Worm (Caenorhabditis elegans) whole organism, late embryonic: ENCODE data around the gene F57G9.7.
A peak's percentile ranks its signal among the peaks of the same experiment; 100 is the strongest.

ENCODE experiments used
- F13H6.1 ChIP-seq: sonication (generic microtip); optimal IDR thresholded peaks from 2 replicates; lab custom pipeline; 2016; ENCODE audit warnings: missing genetic modification characterization, missing compliant biosample characterization
- K02D7.2 ChIP-seq: sonication (generic microtip); optimal IDR thresholded peaks from 2 replicates; lab custom pipeline; 2017; ENCODE audit warnings: mild to moderate bottlenecking, missing genetic modification characterization, missing compliant biosample characterization
- Y22D7AL.16 ChIP-seq: sonication (generic microtip); optimal IDR thresholded peaks from 2 replicates; lab custom pipeline; 2016; ENCODE audit warnings: missing genetic modification characterization, missing compliant biosample characterization
- ceh-14 ChIP-seq: sonication (generic microtip); optimal IDR thresholded peaks from 2 replicates; lab custom pipeline; 2016; ENCODE audit warnings: missing genotype, missing genetic modification characterization, missing compliant biosample characterization
- ceh-2 ChIP-seq: sonication (generic microtip); optimal IDR thresholded peaks from 2 replicates; lab custom pipeline; 2016; ENCODE audit warnings: missing genotype, missing genetic modification characterization, missing compliant biosample characterization
- ceh-22 ChIP-seq: sonication (generic microtip); optimal IDR thresholded peaks from 2 replicates; lab custom pipeline; 2017; ENCODE audit warnings: missing biosample characterization, missing genetic modification characterization
- ceh-31 ChIP-seq: sonication (generic microtip); optimal IDR thresholded peaks from 2 replicates; lab custom pipeline; 2016; ENCODE audit warnings: missing genetic modification characterization, missing compliant biosample characterization
- ceh-48 ChIP-seq: sonication (generic microtip); optimal IDR thresholded peaks from 2 replicates; lab custom pipeline; 2016; ENCODE audit warnings: missing genetic modification characterization, inconsistent platforms, missing compliant biosample characterization
- ceh-6 ChIP-seq: fragments of 200-800 bp; sonication (Bioruptor generic); optimal IDR thresholded peaks from 2 replicates; lab custom pipeline; 2018; ENCODE audit warnings: mild to moderate bottlenecking, missing genetic modification characterization, missing compliant biosample characterization
- ceh-9 ChIP-seq: sonication (generic microtip); optimal IDR thresholded peaks from 2 replicates; lab custom pipeline; 2016; ENCODE audit warnings: mild to moderate bottlenecking, missing genetic modification characterization, inconsistent platforms, missing compliant biosample characterization
- che-1 ChIP-seq: sonication (generic microtip); optimal IDR thresholded peaks from 2 replicates; lab custom pipeline; 2016; ENCODE audit warnings: mild to moderate bottlenecking, missing genetic modification characterization, missing compliant biosample characterization
- dmd-4 ChIP-seq: sonication (generic microtip); optimal IDR thresholded peaks from 2 replicates; lab custom pipeline; 2016; ENCODE audit warnings: borderline replicate concordance, missing genetic modification characterization, missing compliant biosample characterization
- dve-1 ChIP-seq: sonication (generic microtip); optimal IDR thresholded peaks from 2 replicates; lab custom pipeline; 2017; ENCODE audit warnings: antibody characterized with exemption, mild to moderate bottlenecking, missing genetic modification characterization, missing compliant biosample characterization
- fax-1 ChIP-seq: sonication (generic microtip); optimal IDR thresholded peaks from 2 replicates; lab custom pipeline; 2016; ENCODE audit warnings: missing genotype, missing genetic modification characterization, missing compliant biosample characterization
- hlh-13 ChIP-seq: fragments of 200-800 bp; sonication (Bioruptor generic); optimal IDR thresholded peaks from 2 replicates; lab custom pipeline; 2018; ENCODE audit warnings: mild to moderate bottlenecking, missing genetic modification characterization, missing compliant biosample characterization
- hlh-30 ChIP-seq: sonication (generic microtip); optimal IDR thresholded peaks from 2 replicates; lab custom pipeline; 2017; ENCODE audit warnings: antibody characterized with exemption, missing genetic modification characterization, missing compliant biosample characterization; ENCODE audit not compliant: insufficient read depth
- hlh-8 ChIP-seq: sonication (generic microtip); optimal IDR thresholded peaks from 2 replicates; lab custom pipeline; 2016; ENCODE audit warnings: missing genotype, missing genetic modification characterization, missing compliant biosample characterization
- lim-6 ChIP-seq: sonication (generic microtip); optimal IDR thresholded peaks from 2 replicates; lab custom pipeline; 2016; ENCODE audit warnings: missing genetic modification characterization, missing compliant biosample characterization
- lin-11 ChIP-seq: fragments of 200-800 bp; sonication (Bioruptor generic); optimal IDR thresholded peaks from 2 replicates; lab custom pipeline; 2018; ENCODE audit warnings: mild to moderate bottlenecking, missing genetic modification characterization, missing compliant biosample characterization
- nhr-11 ChIP-seq: fragments of 150-350 bp; optimal IDR thresholded peaks from 2 replicates; lab custom pipeline; 2014; ENCODE audit warnings: missing biosample characterization, missing genetic modification characterization
- npax-4 ChIP-seq: sonication (generic microtip); optimal IDR thresholded peaks from 2 replicates; lab custom pipeline; 2016; ENCODE audit warnings: missing genetic modification characterization, missing compliant biosample characterization
- pax-1 ChIP-seq: fragments of 150-350 bp; optimal IDR thresholded peaks from 2 replicates; lab custom pipeline; 2014; ENCODE audit warnings: missing biosample characterization, missing genetic modification characterization
- pha-4 ChIP-seq: fragments of 150-350 bp; optimal IDR thresholded peaks from 2 replicates; lab custom pipeline; 2018; ENCODE audit warnings: missing biosample characterization, missing genetic modification reagents, missing genetic modification characterization
- pqm-1 ChIP-seq: sonication (generic microtip); optimal IDR thresholded peaks from 2 replicates; lab custom pipeline; 2016; ENCODE audit warnings: missing genetic modification characterization, missing compliant biosample characterization
- rnt-1 ChIP-seq: sonication (generic microtip); optimal IDR thresholded peaks from 2 replicates; lab custom pipeline; 2016; ENCODE audit warnings: missing genetic modification characterization, missing compliant biosample characterization
- sox-4 ChIP-seq: sonication (generic microtip); optimal IDR thresholded peaks from 2 replicates; lab custom pipeline; 2017; ENCODE audit warnings: mild to moderate bottlenecking, missing genetic modification characterization, inconsistent platforms, missing compliant biosample characterization
- syd-9 ChIP-seq: sonication (generic microtip); optimal IDR thresholded peaks from 2 replicates; lab custom pipeline; 2016; ENCODE audit warnings: mild to moderate bottlenecking, missing genetic modification characterization, moderate library complexity, missing compliant biosample characterization
- tbx-2 ChIP-seq: sonication (generic microtip); optimal IDR thresholded peaks from 2 replicates; lab custom pipeline; 2016; ENCODE audit warnings: missing genetic modification characterization, missing compliant biosample characterization
- tbx-7 ChIP-seq: sonication (generic microtip); optimal IDR thresholded peaks from 2 replicates; lab custom pipeline; 2016; ENCODE audit warnings: missing genotype, missing genetic modification characterization, missing compliant biosample characterization
- unc-3 ChIP-seq, 2 experiments: fragments of 200-800 bp in 1 of 2; sonication (Bioruptor generic) in 1 of 2; sonication (generic microtip) in 1 of 2; conservative IDR thresholded peaks in 1 of 2; optimal IDR thresholded peaks in 1 of 2; 2 replicates each; pipeline versions ENCODE4 v1.3.6 to Lab custom; 2016 to 2022; ENCODE audit warnings: missing compliant biosample characterization in 2 of 2, missing genetic modification characterization in 2 of 2, missing genetic modification reagents in 1 of 2
- unc-42 ChIP-seq: sonication (generic microtip); optimal IDR thresholded peaks from 2 replicates; lab custom pipeline; 2016; ENCODE audit warnings: missing genotype, missing genetic modification characterization, missing compliant biosample characterization
- unc-86 ChIP-seq: sonication (generic microtip); optimal IDR thresholded peaks from 2 replicates; lab custom pipeline; 2016; ENCODE audit warnings: missing genetic modification characterization, missing compliant biosample characterization
- ztf-16 ChIP-seq: sonication (generic microtip); optimal IDR thresholded peaks from 2 replicates; lab custom pipeline; 2017; ENCODE audit warnings: missing genetic modification characterization, missing compliant biosample characterization

The F57G9.7 gene

DNA sequence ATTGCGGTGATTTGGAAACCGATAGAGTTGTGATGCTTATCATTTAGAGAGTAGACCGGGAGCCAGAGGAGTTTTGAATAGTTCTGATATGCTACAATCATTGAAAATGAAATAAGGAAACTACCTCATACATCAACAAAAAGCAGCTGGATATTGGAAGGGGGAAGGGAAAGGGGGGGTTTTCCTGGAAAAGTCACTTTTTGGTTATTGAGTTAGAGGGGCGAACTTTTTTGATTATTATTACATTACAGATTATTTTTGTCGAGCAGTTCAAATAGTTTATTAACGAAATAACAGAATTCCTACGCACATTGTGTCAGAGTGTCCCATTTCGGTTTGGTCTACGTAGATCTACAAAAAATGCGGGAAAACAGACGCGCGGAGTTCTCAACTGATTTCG lies 10.8 kb downstream of the F57G9.7 start, which contains the start of gene sre-42:
Gene sre-42 (minus strand): TSS at position 101 of the 400 bp plus-strand sequence.
- TF ChIP-seq ceh-2 (tag; lab: Kevin White, UChicago), result no peak
- no peak for TF ChIP-seq ceh-14 (tag; lab: Kevin White, UChicago)
- TF ChIP-seq fax-1 (tag; lab: Kevin White, UChicago), result no peak
- TF ChIP-seq tbx-7, result no peak
- no peak for TF ChIP-seq Y22D7AL.16
- no peak for TF ChIP-seq pqm-1
- no peak for TF ChIP-seq pha-4 (tag; lab: Kevin White, UChicago)
- no peak for TF ChIP-seq F13H6.1 (tag; lab: Kevin White, UChicago)
- no peak for TF ChIP-seq dmd-4
- TF ChIP-seq, all 69 proteins: peak for 0

DNA sequence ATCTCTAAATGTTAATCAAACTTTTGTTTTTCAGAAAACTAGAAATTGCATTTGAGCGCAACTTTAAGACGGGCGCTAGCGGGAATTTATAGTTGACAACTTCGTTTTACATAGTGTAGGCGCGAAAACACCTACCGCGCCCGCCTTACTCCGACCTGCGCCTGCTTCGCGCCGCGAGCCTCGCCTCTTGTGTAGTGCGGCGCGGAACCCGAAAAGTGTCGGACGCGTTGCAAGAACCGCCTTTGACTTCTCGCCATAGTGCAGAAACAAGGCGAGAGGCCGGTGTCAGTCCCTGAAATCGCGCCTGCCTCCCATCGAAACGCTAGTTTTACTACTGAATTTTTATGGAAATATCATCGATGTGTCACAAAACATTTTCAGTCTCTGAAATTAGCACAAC lies 11.7 kb downstream of the F57G9.7 start:
- no peak for TF ChIP-seq dve-1 (tag; lab: Kevin White, UChicago)
- TF ChIP-seq unc-42 (tag; lab: Kevin White, UChicago), result no peak
- TF ChIP-seq hlh-8 (tag; lab: Kevin White, UChicago), result no peak
- no peak for TF ChIP-seq hlh-30
- TF ChIP-seq unc-3 (GFP tag; conservative IDR thresholded peaks at IDR 0.05; lab: Robert Waterston, UW), result no peak
- TF ChIP-seq unc-3 (tag; optimal IDR thresholded peaks at IDR 0.05; lab: Kevin White, UChicago), result no peak
- TF ChIP-seq ceh-9, result no peak
- no peak for TF ChIP-seq unc-86 (tag; lab: Kevin White, UChicago)

DNA sequence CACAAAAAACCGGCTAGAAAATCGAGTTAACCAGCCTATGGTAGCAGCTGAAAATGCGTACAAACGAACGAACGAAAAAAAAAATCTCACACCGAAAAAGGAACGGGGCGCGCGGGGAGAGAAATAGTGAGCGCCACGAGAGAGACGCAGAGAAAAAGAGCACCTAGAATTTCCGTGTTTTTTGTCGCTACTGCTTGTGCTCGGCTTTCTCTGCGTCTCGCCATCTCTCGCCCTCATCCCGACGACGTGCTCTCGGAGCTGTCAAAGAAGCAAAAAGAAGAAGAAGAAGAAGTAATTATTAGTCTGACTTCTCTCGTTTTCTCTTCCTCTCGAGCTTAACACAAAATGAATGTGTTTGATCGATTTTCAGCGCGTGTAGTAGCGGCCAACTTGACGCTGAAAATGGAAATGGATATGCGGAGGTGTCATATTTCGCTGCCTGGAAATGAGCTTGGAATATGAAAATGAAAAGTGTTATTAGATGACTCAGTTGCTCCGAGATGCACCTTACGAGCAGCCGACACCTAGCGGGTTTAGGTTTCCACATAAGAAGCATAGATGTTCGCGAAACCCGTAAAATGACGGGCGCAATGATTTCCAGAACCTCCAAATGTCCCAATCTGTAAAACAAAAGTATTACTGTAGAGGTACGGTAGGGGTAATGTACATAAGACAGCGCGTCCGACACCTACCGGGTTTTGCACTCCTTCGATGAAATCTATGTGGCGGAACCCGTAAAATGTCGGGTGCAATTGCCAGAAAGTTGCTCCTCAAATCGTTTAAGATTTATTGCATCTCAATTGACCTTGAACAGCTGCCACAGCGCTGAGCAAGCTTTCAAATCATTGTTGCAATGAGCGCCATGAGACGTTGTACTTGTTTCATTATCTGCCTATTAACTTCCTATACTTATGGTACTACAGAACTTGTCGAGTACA lies 14.7 kb downstream of the F57G9.7 start, which contains the start of gene btb-14:
Gene btb-14 (plus strand): TSS at position 839 of the 938 bp plus-strand sequence.
- TF ChIP-seq che-1 (tag; lab: Kevin White, UChicago), result no peak
- peak; percentile 2 for TF ChIP-seq ceh-31 (tag; lab: Kevin White, UChicago)
- TF ChIP-seq ceh-6 (GFP tag; lab: Kevin White, UChicago), result no peak
- TF ChIP-seq pqm-1, result no peak
- TF ChIP-seq pax-1 (tag; lab: Kevin White, UChicago), result no peak
- no peak for TF ChIP-seq syd-9 (tag; lab: Kevin White, UChicago)
- TF ChIP-seq ceh-48 (tag; lab: Kevin White, UChicago), result peak; percentile 11
- no peak for TF ChIP-seq npax-4
- no peak for TF ChIP-seq sox-4

DNA sequence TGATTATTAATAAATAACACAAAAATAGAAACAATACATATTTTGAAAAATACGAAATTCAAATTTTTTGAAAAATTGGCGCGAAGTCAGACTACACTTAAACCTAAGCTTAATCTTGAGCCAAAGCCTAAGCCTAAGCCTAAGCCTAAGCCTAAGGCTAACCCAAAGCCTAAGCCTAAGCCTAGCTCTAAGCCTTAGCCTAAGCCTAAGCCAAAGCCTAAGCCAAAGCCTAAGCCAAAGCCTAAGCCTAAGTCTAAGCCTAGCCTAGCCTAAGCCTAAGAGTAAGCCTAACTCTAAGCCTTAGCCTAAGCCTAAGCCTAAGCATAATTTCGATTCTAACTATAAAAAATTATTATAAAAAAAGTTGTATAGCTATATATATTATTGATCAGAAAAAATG lies 16.7 kb downstream of the F57G9.7 start:
- TF ChIP-seq dve-1 (tag; lab: Kevin White, UChicago) (peak; percentile 73), ceh-48 (tag; lab: Kevin White, UChicago) (no peak), che-1 (tag; lab: Kevin White, UChicago) (no peak)

DNA sequence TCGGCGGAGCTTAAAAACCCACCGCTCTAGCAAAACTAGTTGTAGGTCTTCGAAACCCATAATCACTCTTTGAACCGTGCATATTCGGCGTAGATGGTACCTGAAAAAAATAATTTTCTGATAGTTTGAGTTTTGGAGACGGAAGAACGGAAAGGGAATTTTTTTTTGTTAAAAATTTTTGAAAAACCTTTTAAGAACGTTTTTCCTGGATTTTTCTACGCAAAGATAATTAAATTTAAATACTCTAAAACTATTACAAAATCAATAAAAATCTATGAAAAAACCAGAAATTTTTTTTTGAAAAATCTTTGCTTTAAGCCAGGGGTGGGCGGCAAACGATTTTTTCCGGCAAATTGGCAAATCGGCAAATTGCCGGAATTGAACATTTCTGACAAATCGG lies 18.1 kb downstream of the F57G9.7 start, which contains the start of gene marc-5:
Gene marc-5 (minus strand): TSS at position 101 of the 400 bp plus-strand sequence.
- TF ChIP-seq lin-11 (tag; lab: Kevin White, UChicago) (no peak), che-1 (tag; lab: Kevin White, UChicago) (no peak), nhr-11 (tag; lab: Kevin White, UChicago) (no peak), pha-4 (tag; lab: Kevin White, UChicago) (no peak), K02D7.2 (tag; lab: Kevin White, UChicago) (no peak), rnt-1 (tag; lab: Kevin White, UChicago) (no peak), tbx-2 (tag; lab: Kevin White, UChicago) (no peak), ceh-6 (GFP tag; lab: Kevin White, UChicago) (no peak), ztf-16 (tag; lab: Kevin White, UChicago) (no peak), lim-6 (tag; lab: Kevin White, UChicago) (no peak), hlh-13 (GFP tag; lab: Kevin White, UChicago) (no peak), dve-1 (tag; lab: Kevin White, UChicago) (no peak), ceh-22 (tag; lab: Kevin White, UChicago) (no peak)
